Worm (Caenorhabditis elegans): ENCODE results near the gene gcy-25.

The gcy-25 gene

DNA sequence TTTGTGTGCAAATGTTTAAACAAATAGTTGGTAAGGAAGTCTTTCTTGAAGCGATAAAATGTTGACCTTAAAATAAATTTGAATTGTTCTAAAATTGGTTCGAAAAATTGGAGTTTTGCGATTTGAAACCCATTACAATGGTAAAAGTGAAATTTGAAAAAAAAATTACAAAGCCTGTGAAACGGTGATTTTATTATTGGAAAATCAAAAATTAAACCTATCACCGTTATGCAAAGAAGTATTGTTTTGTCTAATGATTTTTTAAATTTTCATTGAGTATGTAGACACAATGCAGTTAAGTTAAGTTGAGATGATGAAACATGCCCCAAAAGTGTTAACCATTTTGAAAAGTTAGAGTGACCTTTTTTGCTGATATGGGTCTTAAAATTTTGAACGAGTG lies 22.1 kb downstream of the gcy-25 start:
- TF ChIP-seq nhr-90 (tag; optimal IDR thresholded peaks at IDR 0.05; ENCODE audit: poor library complexity) (no peak), lin-14 (GFP tag; optimal IDR thresholded peaks at IDR 0.05) (no peak), ceh-88 (GFP tag; IDR thresholded peaks at IDR 0.05) (no peak)

DNA sequence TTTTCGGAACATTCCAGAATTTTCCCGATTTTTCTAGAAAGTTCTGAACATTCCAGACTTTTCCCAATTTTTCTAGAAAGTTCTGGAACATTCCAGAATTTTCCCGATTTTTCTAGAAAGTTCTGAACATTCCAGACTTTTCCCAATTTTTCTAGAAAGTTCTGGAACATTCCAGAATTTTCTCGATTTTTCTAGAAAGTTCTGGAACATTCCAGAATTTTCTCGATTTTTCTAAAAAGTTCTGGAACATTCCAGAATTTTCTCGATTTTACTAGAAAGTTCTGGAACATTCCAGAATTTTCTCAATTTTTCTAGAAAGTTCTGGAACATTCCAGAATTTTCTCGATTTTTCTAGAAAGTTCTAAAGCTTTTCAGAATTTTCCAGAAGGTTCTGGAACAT lies 23.1 kb downstream of the gcy-25 start:
- TF ChIP-seq mab-9 (GFP tag; IDR thresholded peaks at IDR 0.05), result peak; percentile 59; the same call in 1 of the 2 replicates
- peak; percentile 64 for TF ChIP-seq unc-98 (GFP tag; IDR thresholded peaks at IDR 0.05)

DNA sequence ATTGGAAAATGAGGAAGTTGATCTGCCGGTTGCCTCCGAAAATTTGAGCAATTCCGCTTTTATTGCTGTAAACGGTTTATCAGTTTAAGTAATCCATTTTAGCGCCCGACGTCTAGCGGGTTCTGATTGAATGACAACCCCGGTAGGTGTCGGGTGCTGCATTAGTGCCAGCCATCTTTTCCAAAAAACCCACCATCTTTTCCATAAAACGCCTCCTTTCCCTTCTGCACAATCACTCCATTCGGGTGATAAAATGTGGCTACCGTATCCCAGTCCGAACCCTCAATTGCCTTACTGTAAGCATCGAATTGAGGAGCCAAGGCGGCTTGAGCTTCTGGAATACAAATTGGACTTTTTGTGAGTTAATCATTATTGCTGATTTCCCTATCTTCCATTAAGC lies 27.4 kb downstream of the gcy-25 start:
- TF ChIP-seq efl-1 (optimal IDR thresholded peaks at IDR 0.05) (no peak), efl-1 (GFP tag; optimal IDR thresholded peaks at IDR 0.05 in 1 of 2) (peak in 1 of 2 experiments; percentile 52), unc-98 (GFP tag; IDR thresholded peaks at IDR 0.05) (no peak), fkh-10 (GFP tag; optimal IDR thresholded peaks at IDR 0.05) (no peak)

ce11 chrIV:15901123-15901522 lies 28.4 kb downstream of the gcy-25 start, which contains the start of gene Y105C5B.5:
Gene Y105C5B.5, minus strand, starts transcription at chrIV:15901225.
- no peak for TF ChIP-seq unc-62 (GFP tag; optimal IDR thresholded peaks at IDR 0.05)
- peak; percentile 91 for TF ChIP-seq nhr-20 (tag; optimal IDR thresholded peaks at IDR 0.05)
- no peak for TF ChIP-seq rnt-1 (tag; optimal IDR thresholded peaks at IDR 0.05)
- no peak for TF ChIP-seq xbp-1 (tag; optimal IDR thresholded peaks at IDR 0.05)
- peak; percentile 85 for TF ChIP-seq grh-1 (GFP tag; IDR thresholded peaks at IDR 0.05)
- peak; percentile 32 for TF ChIP-seq lir-3 (tag; optimal IDR thresholded peaks at IDR 0.05; ENCODE audit: poor library complexity)
- no peak for TF ChIP-seq mdl-1 (tag; optimal IDR thresholded peaks at IDR 0.05)
- no peak for TF ChIP-seq swsn-7 (tag; optimal IDR thresholded peaks at IDR 0.05)
- TF ChIP-seq nhr-90 (tag; optimal IDR thresholded peaks at IDR 0.05; ENCODE audit: poor library complexity), result peak; percentile 44
- TF ChIP-seq nhr-85 (tag), result peak; percentile 87
- TF ChIP-seq pax-3 (tag; optimal IDR thresholded peaks at IDR 0.05), result no peak
- no peak for TF ChIP-seq dsc-1 (tag; optimal IDR thresholded peaks at IDR 0.05)
- TF ChIP-seq unc-130 (tag; optimal IDR thresholded peaks at IDR 0.05), result no peak
- TF ChIP-seq lsy-2 (tag; optimal IDR thresholded peaks at IDR 0.05), result peak; percentile 6 to 46
- TF ChIP-seq blmp-1 (tag; optimal IDR thresholded peaks at IDR 0.05), result no peak
- no peak for TF ChIP-seq tlp-1 (tag; optimal IDR thresholded peaks at IDR 0.05)
- TF ChIP-seq hlh-17 (GFP tag; optimal IDR thresholded peaks at IDR 0.05; ENCODE audit: borderline replicate concordance), result no peak
- TF ChIP-seq fos-1 (tag; optimal IDR thresholded peaks at IDR 0.05), result no peak
- TF ChIP-seq hlh-4 (tag; optimal IDR thresholded peaks at IDR 0.05), result no peak
- TF ChIP-seq ceh-88 (GFP tag; IDR thresholded peaks at IDR 0.05), result no peak
- TF ChIP-seq snpc-4 (tag; optimal IDR thresholded peaks at IDR 0.05), result no peak
- peak; percentile 69 for TF ChIP-seq nhr-71 (tag; optimal IDR thresholded peaks at IDR 0.05)
- no peak for TF ChIP-seq mab-9 (GFP tag; IDR thresholded peaks at IDR 0.05)
- TF ChIP-seq lin-15B (tag; optimal IDR thresholded peaks at IDR 0.05), result no peak
- no peak for TF ChIP-seq ceh-90 (tag; optimal IDR thresholded peaks at IDR 0.05)
- TF ChIP-seq unc-30 (tag; optimal IDR thresholded peaks at IDR 0.05), result no peak
- TF ChIP-seq egl-27 (tag; optimal IDR thresholded peaks at IDR 0.05), result no peak
- TF ChIP-seq dpl-1 (GFP tag; optimal IDR thresholded peaks at IDR 0.05), result peak in 1 of 3 experiments; percentile 7
- TF ChIP-seq ztf-11 (tag; optimal IDR thresholded peaks at IDR 0.05), result no peak
- no peak for TF ChIP-seq sup-37 (GFP tag; optimal IDR thresholded peaks at IDR 0.05)
- TF ChIP-seq efl-1 (optimal IDR thresholded peaks at IDR 0.05), result peak in 1 of 2 experiments; percentile 2
- TF ChIP-seq efl-1 (GFP tag; optimal IDR thresholded peaks at IDR 0.05 in 1 of 2), result no peak
- TF ChIP-seq aly-2 (tag; optimal IDR thresholded peaks at IDR 0.05), result no peak
- peak in 1 of 2 experiments; percentile 59 for TF ChIP-seq lin-35 (GFP tag; optimal IDR thresholded peaks at IDR 0.05)
- no peak for TF ChIP-seq C16A3.4 (tag; optimal IDR thresholded peaks at IDR 0.05)
- TF ChIP-seq snu-23 (GFP tag; optimal IDR thresholded peaks at IDR 0.05), result peak; percentile 70
- no peak for TF ChIP-seq ces-1 (GFP tag; optimal IDR thresholded peaks at IDR 0.05)
- peak; percentile 46 for TF ChIP-seq tbx-2 (tag; optimal IDR thresholded peaks at IDR 0.05)
- TF ChIP-seq elt-3 (tag; optimal IDR thresholded peaks at IDR 0.05), result peak in 2 of 6 experiments; percentile 29 to 64
- 0 out of 2 replicates have a peak, but pooled peaks have one; percentile 27 for TF ChIP-seq nhr-19 (GFP tag; conservative IDR thresholded peaks at IDR 0.05)
